Worm (Caenorhabditis elegans): ENCODE measurements around the gene acr-9.

- TF ChIP-seq alr-1 (tag; optimal IDR thresholded peaks at IDR 0.05) (no peak), unc-62 (GFP tag; optimal IDR thresholded peaks at IDR 0.05) (no peak), ztf-4 (tag; optimal IDR thresholded peaks at IDR 0.05) (no peak), lsy-2 (tag; optimal IDR thresholded peaks at IDR 0.05) (no peak), R02D3.7 (tag; optimal IDR thresholded peaks at IDR 0.05) (no peak), ceh-82 (tag; optimal IDR thresholded peaks at IDR 0.05) (no peak), nhr-23 (tag; optimal IDR thresholded peaks at IDR 0.05) (no peak), ztf-11 (tag; optimal IDR thresholded peaks at IDR 0.05) (no peak), elt-1 (tag; optimal IDR thresholded peaks at IDR 0.05) (no peak), skn-1 (tag; optimal IDR thresholded peaks at IDR 0.05) (no peak)
These were observed 607 bp upstream of the acr-9 start, which contains the start of gene C40C9.3 for ce11 chrX:13647305-13647704.

Data from whole organism, L2 larva.